Worm (Caenorhabditis elegans) whole organism, early embryonic: Measurements from ENCODE around the gene ZK688.5.

Experiments used
- B0310.2 ChIP-seq: sonication (generic microtip); optimal IDR thresholded peaks from 2 replicates; lab custom pipeline; 2016; ENCODE audit warnings: mild to moderate bottlenecking, missing genetic modification characterization, missing compliant biosample characterization
- F13C5.2 ChIP-seq: sonication (generic microtip); optimal IDR thresholded peaks from 2 replicates; lab custom pipeline; 2017; ENCODE audit warnings: mild to moderate bottlenecking, missing genetic modification characterization, inconsistent platforms, missing compliant biosample characterization
- ama-1 ChIP-seq: fragments of 150-350 bp; optimal IDR thresholded peaks from 2 replicates; lab custom pipeline; 2014
- ceh-36 ChIP-seq: sonication (generic microtip); optimal IDR thresholded peaks from 2 replicates; lab custom pipeline; 2016; ENCODE audit warnings: missing genetic modification characterization, inconsistent platforms, missing compliant biosample characterization
- ets-7 ChIP-seq: sonication (generic microtip); optimal IDR thresholded peaks from 2 replicates; lab custom pipeline; 2016; ENCODE audit warnings: missing genotype, missing genetic modification characterization, missing compliant biosample characterization
- flt-1 ChIP-seq: fragments of 200-800 bp; sonication (Bioruptor generic); IDR thresholded peaks from 2 replicates; pipeline ENCODE4 v1.3.6; 2022; ENCODE audit warnings: missing genetic modification characterization, missing compliant biosample characterization
- hmbx-1 ChIP-seq: sonication (generic microtip); optimal IDR thresholded peaks from 2 replicates; lab custom pipeline; 2016; ENCODE audit warnings: mild to moderate bottlenecking, missing genetic modification characterization, missing compliant biosample characterization
- hnd-1 ChIP-seq: sonication (generic microtip); optimal IDR thresholded peaks from 2 replicates; lab custom pipeline; 2016; ENCODE audit warnings: missing genetic modification characterization, missing compliant biosample characterization
- pes-1 ChIP-seq: fragments of 200-800 bp; sonication (Bioruptor generic); IDR thresholded peaks from 2 replicates; pipeline ENCODE4 v1.3.6; 2022; ENCODE audit warnings: missing genetic modification reagents, missing genetic modification characterization, missing compliant biosample characterization
- sea-1 ChIP-seq: fragments of 200-800 bp; sonication (Bioruptor generic); conservative IDR thresholded peaks from 2 replicates; pipeline ENCODE4 v1.3.6; 2022; ENCODE audit warnings: missing genetic modification characterization, missing compliant biosample characterization
- tra-4 ChIP-seq: sonication (generic microtip); optimal IDR thresholded peaks from 2 replicates; lab custom pipeline; 2017; ENCODE audit warnings: missing genetic modification characterization, missing compliant biosample characterization

ce11 chrIII:7884863-7885262, 6.6 kb downstream of the ZK688.5 start, which contains the start of gene ZK688.11:
- TF ChIP-seq flt-1 (GFP tag; lab: Robert Waterston, UW) (no peak), B0310.2 (tag; lab: Kevin White, UChicago) (no peak), ama-1 (lab: Kevin White, UChicago) (no peak), pes-1 (GFP tag; lab: Robert Waterston, UW) (no peak), tra-4 (no peak), hnd-1 (no peak), sea-1 (GFP tag; lab: Robert Waterston, UW) (no peak), ceh-36 (tag; lab: Kevin White, UChicago) (no peak), F13C5.2 (tag; lab: Kevin White, UChicago) (no peak), hmbx-1 (tag; lab: Kevin White, UChicago) (no peak), ets-7 (tag; lab: Kevin White, UChicago) (no peak)
